Fruit fly (Drosophila melanogaster) whole organism, embryonic: ENCODE results near the gene mus301.

ENCODE experiments used
- CG10979 ChIP-seq: fragments of 200-800 bp; sonication (Bioruptor generic); optimal IDR thresholded peaks from 2 replicates; lab custom pipeline; 2018; ENCODE audit warnings: missing biosample characterization, mild to moderate bottlenecking, missing genetic modification characterization, moderate library complexity
- CG11560 ChIP-seq: fragments of 200-800 bp; sonication (Bioruptor generic); IDR thresholded peaks from 3 replicates; pipeline ENCODE4 v1.3.6; 2022; ENCODE audit warnings: missing biosample characterization, missing genetic modification characterization
- CG14667 ChIP-seq: fragments of 200-800 bp; sonication (Bioruptor generic); IDR thresholded peaks from 2 replicates; pipeline ENCODE4 v1.3.6; 2022; ENCODE audit warnings: missing biosample characterization, missing genetic modification characterization
- CG2116 ChIP-seq: fragments of 200-800 bp; sonication (Bioruptor generic); optimal IDR thresholded peaks from 3 replicates; lab custom pipeline; 2018; ENCODE audit warnings: missing biosample characterization, mild to moderate bottlenecking, missing genetic modification characterization
- CG4820 ChIP-seq: fragments of 200-800 bp; sonication (Bioruptor generic); optimal IDR thresholded peaks from 3 replicates; lab custom pipeline; 2016; ENCODE audit warnings: missing biosample characterization, missing genetic modification characterization
- CG9817 ChIP-seq: fragments of 200-800 bp; sonication (Bioruptor generic); optimal IDR thresholded peaks from 2 replicates; lab custom pipeline; 2018; ENCODE audit warnings: missing biosample characterization, mild to moderate bottlenecking, missing genetic modification characterization, moderate library complexity
- Gug ChIP-seq: fragments of 200-800 bp; sonication (Bioruptor generic); IDR thresholded peaks from 4 replicates; pipeline ENCODE4 v1.3.6; 2022; ENCODE audit warnings: missing biosample characterization, missing genetic modification characterization
- Myb ChIP-seq: fragments of 200-800 bp; sonication (Bioruptor generic); optimal IDR thresholded peaks from 2 replicates; lab custom pipeline; 2016; ENCODE audit warnings: missing biosample characterization, missing genetic modification characterization
- eve ChIP-seq, 2 experiments: fragments of >200 bp; optimal IDR thresholded peaks; 2 replicates each; lab custom pipeline; 2017; ENCODE audit warnings: missing biosample characterization in 2 of 2, missing genetic modification characterization in 2 of 2
- pros ChIP-seq: fragments of 200-800 bp; sonication (Bioruptor generic); optimal IDR thresholded peaks from 3 replicates; lab custom pipeline; 2019; ENCODE audit warnings: missing biosample characterization, mild to moderate bottlenecking, missing genetic modification characterization, moderate library complexity
- wor ChIP-seq: fragments of 200-800 bp; sonication (Bioruptor generic); IDR thresholded peaks from 2 replicates; pipeline ENCODE4 v1.3.6; 2022; ENCODE audit warnings: missing biosample characterization, missing genetic modification characterization
- z ChIP-seq: fragments of 200-800 bp; sonication (Bioruptor generic); IDR thresholded peaks from 3 replicates; pipeline ENCODE4 v1.3.6; 2022; ENCODE audit warnings: missing biosample characterization, missing genetic modification characterization

- TF ChIP-seq CG14667 (GFP tag; lab: Robert Waterston, UW) (no peak), pros (GFP tag; lab: Kevin White, UChicago) (no peak), wor (GFP tag; lab: Robert Waterston, UW) (no peak), z (GFP tag; lab: Robert Waterston, UW) (no peak), CG9817 (tag; lab: Kevin White, UChicago) (no peak), Gug (GFP tag; lab: Robert Waterston, UW) (no peak), CG11560 (tag; lab: Robert Waterston, UW) (no peak), eve (GFP tag; optimal IDR thresholded peaks at IDR 0.05; lab: Kevin White, UChicago) (no peak), Myb (GFP tag; lab: Kevin White, UChicago) (no peak), CG4820 (GFP tag; lab: Kevin White, UChicago) (no peak), CG10979 (tag; lab: Kevin White, UChicago) (no peak), CG2116 (GFP tag; lab: Kevin White, UChicago) (no peak)
These were observed 12.7 kb downstream of the mus301 start for dm6 chr3L:8150284-8150683.
